Fruit fly (Drosophila melanogaster) whole organism, prepupa: Measurements from ENCODE around the gene Sqor.
A peak's percentile ranks its signal among the peaks of the same experiment; 100 is the strongest.

Source experiments
- CG10631 ChIP-seq: fragments of 200-800 bp; sonication (Bioruptor generic); optimal IDR thresholded peaks from 2 replicates; lab custom pipeline; 2016; ENCODE audit warnings: missing biosample characterization, missing genetic modification characterization
- CG11294 ChIP-seq: fragments of 200-800 bp; sonication (Bioruptor generic); IDR thresholded peaks from 2 replicates; pipeline ENCODE4 v1.3.6; 2022; ENCODE audit warnings: missing biosample characterization, missing genetic modification characterization
- CG15336 ChIP-seq: fragments of 200-800 bp; sonication (Bioruptor generic); IDR thresholded peaks from 2 replicates; pipeline ENCODE4 v1.3.6; 2022; ENCODE audit warnings: missing biosample characterization, missing genetic modification characterization
- CG1621 ChIP-seq: fragments of 200-800 bp; sonication (Bioruptor generic); optimal IDR thresholded peaks from 3 replicates; lab custom pipeline; 2018; ENCODE audit warnings: missing biosample characterization, mild to moderate bottlenecking, missing genetic modification characterization
- CG3032 ChIP-seq: fragments of 200-800 bp; optimal IDR thresholded peaks from 2 replicates; lab custom pipeline; 2019; ENCODE audit warnings: missing biosample characterization, mild to moderate bottlenecking, missing genetic modification characterization, moderate library complexity
- CG32006 ChIP-seq: fragments of 200-800 bp; sonication (Bioruptor generic); optimal IDR thresholded peaks from 3 replicates; lab custom pipeline; 2017; ENCODE audit warnings: missing biosample characterization, mild to moderate bottlenecking, missing genetic modification characterization
- CG34406 ChIP-seq: fragments of 200-800 bp; sonication (Bioruptor generic); optimal IDR thresholded peaks from 3 replicates; lab custom pipeline; 2016; ENCODE audit warnings: missing biosample characterization, missing genetic modification characterization
- CG3919 ChIP-seq: fragments of 200-800 bp; sonication (Bioruptor generic); optimal IDR thresholded peaks from 3 replicates; lab custom pipeline; 2016; ENCODE audit warnings: missing biosample characterization, missing genetic modification characterization
- CG4318 ChIP-seq: fragments of 200-800 bp; sonication (Bioruptor generic); optimal IDR thresholded peaks from 3 replicates; lab custom pipeline; 2017; ENCODE audit warnings: missing biosample characterization, mild to moderate bottlenecking, missing genetic modification characterization
- CG6163 ChIP-seq: fragments of 200-800 bp; sonication (Bioruptor generic); IDR thresholded peaks from 3 replicates; pipeline ENCODE4 v1.3.6; 2022; ENCODE audit warnings: missing biosample characterization, missing genetic modification characterization
- CG6792 ChIP-seq: fragments of 200-800 bp; sonication (Bioruptor generic); optimal IDR thresholded peaks from 3 replicates; lab custom pipeline; 2016; ENCODE audit warnings: missing biosample characterization, missing genetic modification characterization
- CG6808 ChIP-seq: fragments of 200-800 bp; sonication (Bioruptor generic); optimal IDR thresholded peaks from 3 replicates; lab custom pipeline; 2017; ENCODE audit warnings: missing biosample characterization, missing genetic modification characterization, mild to moderate bottlenecking, moderate library complexity, missing genetic modification reagents
- CG6854 ChIP-seq: fragments of 200-800 bp; sonication (Bioruptor generic); optimal IDR thresholded peaks from 2 replicates; lab custom pipeline; 2017; ENCODE audit warnings: missing biosample characterization, mild to moderate bottlenecking, missing genetic modification characterization
- CG8119 ChIP-seq: fragments of 200-800 bp; sonication (Bioruptor generic); IDR thresholded peaks from 3 replicates; pipeline ENCODE4 v1.3.6; 2022; ENCODE audit warnings: missing biosample characterization, missing genetic modification characterization
- CG8319 ChIP-seq: fragments of 200-800 bp; sonication (Bioruptor generic); optimal IDR thresholded peaks from 3 replicates; lab custom pipeline; 2016; ENCODE audit warnings: missing biosample characterization, missing genetic modification characterization
- Eip75B ChIP-seq: fragments of 200-800 bp; sonication (Bioruptor generic); optimal IDR thresholded peaks from 3 replicates; lab custom pipeline; 2016; ENCODE audit warnings: missing biosample characterization, missing genetic modification characterization
- Eip78C ChIP-seq: fragments of 200-800 bp; sonication (Bioruptor generic); peaks from one replicate; lab custom pipeline; 2016; ENCODE audit warnings: missing biosample characterization, missing genetic modification characterization
- Eip93F ChIP-seq: fragments of 200-800 bp; sonication (Bioruptor generic); optimal IDR thresholded peaks from 2 replicates; lab custom pipeline; 2016; ENCODE audit warnings: missing biosample characterization, mild to moderate bottlenecking, missing genetic modification characterization
- Ets21C ChIP-seq: fragments of 200-800 bp; sonication (Bioruptor generic); optimal IDR thresholded peaks from 3 replicates; lab custom pipeline; 2016; ENCODE audit warnings: missing biosample characterization, missing genetic modification characterization
- Ets96B ChIP-seq: fragments of 200-800 bp; optimal IDR thresholded peaks from 2 replicates; lab custom pipeline; 2019; ENCODE audit warnings: missing biosample characterization, mild to moderate bottlenecking, missing genetic modification characterization, moderate library complexity
- Hr39 ChIP-seq: fragments of 200-800 bp; sonication (Bioruptor generic); optimal IDR thresholded peaks from 2 replicates; lab custom pipeline; 2016; ENCODE audit warnings: missing biosample characterization, missing genetic modification characterization
- Hr4 ChIP-seq: fragments of 200-800 bp; sonication (Bioruptor generic); optimal IDR thresholded peaks from 3 replicates; lab custom pipeline; 2016; ENCODE audit warnings: missing biosample characterization, missing genetic modification characterization
- Lpt ChIP-seq: fragments of 200-800 bp; sonication (Bioruptor generic); optimal IDR thresholded peaks from 3 replicates; lab custom pipeline; 2016; ENCODE audit warnings: missing biosample characterization, missing genetic modification characterization
- Met ChIP-seq: fragments of 200-800 bp; sonication (Bioruptor generic); optimal IDR thresholded peaks from 3 replicates; lab custom pipeline; 2016; ENCODE audit warnings: missing biosample characterization, missing genetic modification characterization
- OdsH ChIP-seq: fragments of 200-800 bp; sonication (Bioruptor generic); optimal IDR thresholded peaks from 3 replicates; lab custom pipeline; 2016; ENCODE audit warnings: missing biosample characterization, missing genetic modification characterization
- Smox ChIP-seq: fragments of 200-800 bp; sonication (Bioruptor generic); optimal IDR thresholded peaks from 3 replicates; lab custom pipeline; 2016; ENCODE audit warnings: missing biosample characterization, missing genetic modification characterization
- Sox102F ChIP-seq: fragments of 200-800 bp; sonication (Bioruptor generic); optimal IDR thresholded peaks from 2 replicates; lab custom pipeline; 2016; ENCODE audit warnings: missing biosample characterization, mild to moderate bottlenecking, missing genetic modification characterization
- Sox14 ChIP-seq: fragments of 200-800 bp; sonication (Bioruptor generic); optimal IDR thresholded peaks from 3 replicates; lab custom pipeline; 2016; ENCODE audit warnings: missing biosample characterization, missing genetic modification characterization
- acj6 ChIP-seq: fragments of 200-800 bp; sonication (Bioruptor generic); optimal IDR thresholded peaks from 3 replicates; lab custom pipeline; 2016; ENCODE audit warnings: missing biosample characterization, missing genetic modification characterization
- cyc ChIP-seq: fragments of 200-800 bp; sonication (Bioruptor generic); optimal IDR thresholded peaks from 3 replicates; lab custom pipeline; 2016; ENCODE audit warnings: missing biosample characterization, missing genetic modification characterization
- dac ChIP-seq: fragments of 200-800 bp; sonication (Bioruptor generic); optimal IDR thresholded peaks from 2 replicates; lab custom pipeline; 2017; ENCODE audit warnings: missing biosample characterization, mild to moderate bottlenecking, missing genetic modification characterization
- dsx ChIP-seq: fragments of 200-800 bp; optimal IDR thresholded peaks from 3 replicates; lab custom pipeline; 2019; ENCODE audit warnings: missing biosample characterization, mild to moderate bottlenecking, missing genetic modification characterization, moderate library complexity; ENCODE audit not compliant: poor library complexity, severe bottlenecking
- esn ChIP-seq: fragments of 200-800 bp; sonication (Bioruptor generic); optimal IDR thresholded peaks from 2 replicates; lab custom pipeline; 2016; ENCODE audit warnings: missing biosample characterization, mild to moderate bottlenecking, missing genetic modification characterization, moderate library complexity
- fd59A ChIP-seq: fragments of 200-800 bp; sonication (Bioruptor generic); optimal IDR thresholded peaks from 2 replicates; lab custom pipeline; 2017; ENCODE audit warnings: missing biosample characterization, mild to moderate bottlenecking, missing genetic modification characterization, missing genetic modification reagents
- fd85E ChIP-seq: fragments of 200-800 bp; sonication (Bioruptor generic); optimal IDR thresholded peaks from 3 replicates; lab custom pipeline; 2016; ENCODE audit warnings: missing biosample characterization, missing genetic modification characterization
- fkh ChIP-seq: fragments of 200-800 bp; sonication (Bioruptor generic); optimal IDR thresholded peaks from 3 replicates; lab custom pipeline; 2017; ENCODE audit warnings: missing biosample characterization, mild to moderate bottlenecking, missing genetic modification characterization, moderate library complexity
- lz ChIP-seq: fragments of 200-800 bp; sonication (Bioruptor generic); optimal IDR thresholded peaks from 3 replicates; lab custom pipeline; 2016; ENCODE audit warnings: missing biosample characterization, missing genetic modification characterization
- net ChIP-seq: fragments of 200-800 bp; sonication (Bioruptor generic); optimal IDR thresholded peaks from 3 replicates; lab custom pipeline; 2016; ENCODE audit warnings: missing biosample characterization, missing genetic modification characterization
- spab ChIP-seq: fragments of 200-800 bp; sonication (Bioruptor generic); optimal IDR thresholded peaks from 2 replicates; lab custom pipeline; 2017; ENCODE audit warnings: missing biosample characterization, mild to moderate bottlenecking, missing genetic modification characterization, missing genetic modification reagents
- ss ChIP-seq, 2 experiments: fragments of 200-800 bp; sonication (Bioruptor generic); optimal IDR thresholded peaks; 2 replicates in 1 of 2; 3 replicates in 1 of 2; lab custom pipeline; 2017 to 2018; ENCODE audit warnings: mild to moderate bottlenecking in 2 of 2, missing biosample characterization in 2 of 2, missing genetic modification characterization in 2 of 2, moderate library complexity in 1 of 2
- svp ChIP-seq: fragments of 200-800 bp; sonication (Bioruptor generic); peaks from one replicate; lab custom pipeline; 2016; ENCODE audit warnings: missing biosample characterization, missing genetic modification characterization
- topi ChIP-seq: fragments of 200-800 bp; sonication (Bioruptor generic); optimal IDR thresholded peaks from 3 replicates; lab custom pipeline; 2016; ENCODE audit warnings: missing biosample characterization, missing genetic modification characterization
- vri ChIP-seq: fragments of 200-800 bp; sonication (Bioruptor generic); optimal IDR thresholded peaks from 3 replicates; lab custom pipeline; 2016; ENCODE audit warnings: missing biosample characterization, mild to moderate bottlenecking, missing genetic modification characterization

Gene Sqor

dm6 chr3L:4252121-4252861 lies 12.3 kb downstream of the Sqor start:
- TF ChIP-seq dac = no peak
- TF ChIP-seq dsx (GFP tag; lab: Kevin White, UChicago) = peak; percentile 25
- peak; percentile 33 for TF ChIP-seq esn (GFP tag; lab: Kevin White, UChicago)
- peak; percentile 53 for TF ChIP-seq CG6163 (GFP tag; lab: Robert Waterston, UW)

DNA sequence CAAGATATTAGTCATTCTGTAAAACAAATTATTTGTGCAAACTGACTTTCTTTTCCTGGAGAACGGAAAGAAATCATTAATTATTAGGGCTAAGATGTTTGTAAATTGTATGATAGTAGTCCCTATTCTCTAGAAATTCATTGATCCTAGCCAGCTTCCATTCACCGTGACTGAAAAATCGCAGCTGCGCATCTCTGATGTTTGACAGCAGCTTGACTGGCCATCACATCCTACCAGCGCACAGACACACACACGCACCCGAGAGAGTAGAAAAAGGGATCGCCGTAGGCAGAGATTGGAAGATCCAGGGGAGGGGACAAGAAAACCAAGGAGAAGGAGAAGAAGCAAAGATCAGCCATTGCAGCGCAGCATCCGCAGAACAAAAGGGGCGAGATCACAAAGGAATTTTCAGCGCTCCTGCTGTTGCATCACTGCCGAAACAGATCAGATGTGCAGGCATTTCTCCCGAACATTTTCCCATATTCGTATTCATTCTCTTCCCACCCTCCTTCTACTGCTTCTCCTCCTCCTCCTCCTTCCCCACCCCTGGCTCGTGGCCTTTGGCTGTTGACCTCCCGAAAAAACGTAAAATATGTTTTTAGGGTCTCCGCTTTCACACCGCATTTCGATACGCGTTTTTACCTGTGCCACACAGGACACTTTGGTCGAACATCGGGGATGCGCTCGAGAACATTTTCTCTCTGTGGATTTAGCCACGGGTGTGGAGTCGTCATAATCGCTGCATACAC lies 13.1 kb downstream of the Sqor start:
- peak; percentile 69 for TF ChIP-seq vri (GFP tag; lab: Kevin White, UChicago)
- peak; percentile 33 for TF ChIP-seq CG32006 (GFP tag; lab: Kevin White, UChicago)
- peak; percentile 25 for TF ChIP-seq CG3919
- TF ChIP-seq CG8319 (GFP tag; lab: Kevin White, UChicago) = peak; percentile 21
- TF ChIP-seq Eip78C (GFP tag; lab: Kevin White, UChicago) = peak; percentile 72
- peak; percentile 23 for TF ChIP-seq Hr39
- TF ChIP-seq CG8119 = no peak
- TF ChIP-seq OdsH (GFP tag; lab: Kevin White, UChicago) = no peak
- TF ChIP-seq CG6854 (GFP tag; lab: Kevin White, UChicago) = no peak
- TF ChIP-seq ss (GFP tag; optimal IDR thresholded peaks at IDR 0.05; lab: Kevin White, UChicago) = peak in 1 of 2 experiments; percentile 6
- TF ChIP-seq fd59A = peak; percentile 25
- TF ChIP-seq CG6163 (GFP tag; lab: Robert Waterston, UW) = peak; percentile 33; the same call in 1 of the 3 replicates
- TF ChIP-seq Sox14 (GFP tag; lab: Kevin White, UChicago) = peak; percentile 53
- peak; percentile 30 for TF ChIP-seq CG10631 (GFP tag; lab: Kevin White, UChicago)
- peak; percentile 16 for TF ChIP-seq spab (GFP tag; lab: Kevin White, UChicago)
- no peak for TF ChIP-seq Eip75B
- peak; percentile 9 for TF ChIP-seq Ets21C (GFP tag; lab: Kevin White, UChicago)
- TF ChIP-seq Ets96B = peak; percentile 0
- peak; percentile 95 for TF ChIP-seq svp (GFP tag; lab: Kevin White, UChicago)
- TF ChIP-seq CG4318 = no peak
- peak; percentile 9 for TF ChIP-seq acj6
- peak; percentile 30 for TF ChIP-seq net (GFP tag; lab: Kevin White, UChicago)
- TF ChIP-seq fd85E (GFP tag; lab: Kevin White, UChicago) = no peak
- TF ChIP-seq CG6792 (GFP tag; lab: Kevin White, UChicago) = peak; percentile 50

DNA sequence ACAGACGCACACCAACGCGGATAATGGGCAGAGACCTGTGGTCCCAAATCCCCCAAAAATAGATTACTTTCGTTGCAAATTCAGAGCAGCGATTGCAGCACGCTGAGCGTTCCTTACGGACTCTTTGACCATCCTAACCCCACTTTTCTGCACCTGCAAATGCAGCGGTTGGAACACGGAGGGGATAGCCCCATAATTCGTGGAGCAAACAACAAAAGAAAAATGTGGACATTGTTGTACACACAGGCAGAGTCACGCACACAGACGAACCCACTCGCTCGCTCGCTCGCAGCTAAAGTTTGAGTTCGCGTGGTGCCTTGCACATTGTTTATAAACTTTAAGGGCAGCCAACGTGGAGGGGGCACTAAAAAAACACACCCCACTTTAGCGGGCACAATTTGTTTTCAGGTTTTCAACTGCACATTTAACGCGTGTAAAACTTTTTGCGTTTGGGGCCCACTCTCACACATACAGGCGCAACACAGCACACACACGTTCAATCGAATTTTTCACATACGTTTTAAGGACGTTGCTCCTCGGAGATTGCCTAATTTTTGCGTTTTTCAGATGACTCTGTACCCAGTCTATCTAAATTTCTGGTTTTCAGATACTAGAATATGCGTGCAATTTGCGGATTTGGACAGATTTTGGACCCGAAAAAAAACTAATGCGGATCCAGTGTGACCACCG lies 13.8 kb downstream of the Sqor start:
- TF ChIP-seq Smox (GFP tag; lab: Kevin White, UChicago) (no peak), Met (no peak), fkh (peak; percentile 73), CG3919 (no peak), CG3032 (tag; lab: Kevin White, UChicago) (no peak), CG8119 (no peak), CG6854 (GFP tag; lab: Kevin White, UChicago) (no peak), Sox14 (GFP tag; lab: Kevin White, UChicago) (peak; percentile 38), vri (GFP tag; lab: Kevin White, UChicago) (no peak), Lpt (GFP tag; lab: Kevin White, UChicago) (no peak), topi (no peak), CG11294 (GFP tag; lab: Robert Waterston, UW) (no peak), fd85E (GFP tag; lab: Kevin White, UChicago) (no peak), CG15336 (GFP tag; lab: Robert Waterston, UW) (no peak), CG6808 (no peak), cyc (no peak), lz (GFP tag; lab: Kevin White, UChicago) (no peak), Eip78C (GFP tag; lab: Kevin White, UChicago) (peak; percentile 44), CG34406 (GFP tag; lab: Kevin White, UChicago) (no peak), spab (GFP tag; lab: Kevin White, UChicago) (no peak), acj6 (no peak), Hr39 (no peak), Hr4 (GFP tag; lab: Kevin White, UChicago) (no peak), svp (GFP tag; lab: Kevin White, UChicago) (peak; percentile 92), CG32006 (GFP tag; lab: Kevin White, UChicago) (no peak), CG10631 (GFP tag; lab: Kevin White, UChicago) (no peak), Eip93F (no peak), ss (GFP tag; optimal IDR thresholded peaks at IDR 0.05; lab: Kevin White, UChicago) (no peak), Sox102F (GFP tag; lab: Kevin White, UChicago) (no peak), CG1621 (tag; lab: Kevin White, UChicago) (no peak)
